Worm (Caenorhabditis elegans): ENCODE data around the gene nhr-47.

- TF ChIP-seq zag-1 (tag; optimal IDR thresholded peaks at IDR 0.05) (no peak), ztf-4 (tag; optimal IDR thresholded peaks at IDR 0.05) (no peak), fos-1 (tag; optimal IDR thresholded peaks at IDR 0.05) (no peak)
Measured at ce11 chrV:5548051-5548450, 43.0 kb downstream of the nhr-47 start, which contains the start of gene ugt-48.
